Fruit fly (Drosophila melanogaster): ENCODE results near the gene CG42821.
A peak's percentile ranks its signal among the peaks of the same experiment; 100 is the strongest.

CG42821 gene

dm6 chr3R:17386168-17386819 is 26.6 kb upstream of the CG42821 start (continued):
- no peak for TF ChIP-seq CG10543 (GFP tag; optimal IDR thresholded peaks at IDR 0.05)
- peak; percentile 82 for TF ChIP-seq Blimp-1 (GFP tag; optimal IDR thresholded peaks at IDR 0.05)
- TF ChIP-seq CG17912 (GFP tag; optimal IDR thresholded peaks at IDR 0.05): no peak
- TF ChIP-seq Nf-YC (tag; optimal IDR thresholded peaks at IDR 0.05): peak; percentile 6
- peak; percentile 38 for TF ChIP-seq pum (GFP tag; optimal IDR thresholded peaks at IDR 0.05)
- peak; percentile 48 for TF ChIP-seq CG6254 (GFP tag; optimal IDR thresholded peaks at IDR 0.05)
- no peak for TF ChIP-seq Tbp (GFP tag; optimal IDR thresholded peaks at IDR 0.05)
- TF ChIP-seq ato (GFP tag; IDR thresholded peaks at IDR 0.05; ENCODE audit: partially characterized antibody): no peak
- TF ChIP-seq pfk (GFP tag; optimal IDR thresholded peaks at IDR 0.05): no peak
- no peak for TF ChIP-seq Doc3 (GFP tag; IDR thresholded peaks at IDR 0.05; ENCODE audit: partially characterized antibody)
- TF ChIP-seq MESR4 (GFP tag; optimal IDR thresholded peaks at IDR 0.05): no peak
- peak; percentile 42 for TF ChIP-seq BtbVII (GFP tag; optimal IDR thresholded peaks at IDR 0.05)
- TF ChIP-seq Ptx1 (GFP tag; IDR thresholded peaks at IDR 0.05): peak; percentile 77
- TF ChIP-seq CG8089 (GFP tag; optimal IDR thresholded peaks at IDR 0.05): peak; percentile 37
- peak; percentile 51 for TF ChIP-seq CG17802 (tag; optimal IDR thresholded peaks at IDR 0.05)
- TF ChIP-seq CG2116 (GFP tag; optimal IDR thresholded peaks at IDR 0.05): no peak
- TF ChIP-seq Doc2 (GFP tag; IDR thresholded peaks at IDR 0.05): no peak
- TF ChIP-seq Asciz (GFP tag; optimal IDR thresholded peaks at IDR 0.05): peak; percentile 76
- TF ChIP-seq CG12104 (GFP tag; optimal IDR thresholded peaks at IDR 0.05): peak; percentile 29
- peak; percentile 44 for TF ChIP-seq CG10209 (GFP tag; optimal IDR thresholded peaks at IDR 0.05)
- TF ChIP-seq Dll (GFP tag; IDR thresholded peaks at IDR 0.05; ENCODE audit: partially characterized antibody): no peak
- TF ChIP-seq CG13894 (tag; optimal IDR thresholded peaks at IDR 0.05): no peak
- peak; percentile 63; the same call in 1 of the 2 replicates for TF ChIP-seq CG32767 (GFP tag; IDR thresholded peaks at IDR 0.05)
- no peak for TF ChIP-seq CG7963 (GFP tag; IDR thresholded peaks at IDR 0.05; ENCODE audit: partially characterized antibody)
- TF ChIP-seq sna (GFP tag; IDR thresholded peaks at IDR 0.05; ENCODE audit: partially characterized antibody): no peak
- no peak for TF ChIP-seq bowl (GFP tag; IDR thresholded peaks at IDR 0.05)
- peak; percentile 69 for TF ChIP-seq CG4424 (GFP tag; optimal IDR thresholded peaks at IDR 0.05)
- TF ChIP-seq ci (GFP tag; IDR thresholded peaks at IDR 0.05): peak; percentile 92
- peak; percentile 52 for TF ChIP-seq Meics (GFP tag; optimal IDR thresholded peaks at IDR 0.05)
- TF ChIP-seq Antp (GFP tag; optimal IDR thresholded peaks at IDR 0.05): peak; percentile 55
- TF ChIP-seq CG12155 (GFP tag; optimal IDR thresholded peaks at IDR 0.05): peak; percentile 41
- TF ChIP-seq HLH4C (GFP tag; IDR thresholded peaks at IDR 0.05; ENCODE audit: partially characterized antibody): no peak
- no peak for TF ChIP-seq sima (GFP tag; optimal IDR thresholded peaks at IDR 0.05)
- TF ChIP-seq CG6175 (GFP tag; IDR thresholded peaks at IDR 0.05): no peak
- TF ChIP-seq toy (GFP tag; IDR thresholded peaks at IDR 0.05): no peak
- TF ChIP-seq E2f2 (GFP tag; IDR thresholded peaks at IDR 0.05): peak; percentile 39
- no peak for TF ChIP-seq emc (GFP tag; optimal IDR thresholded peaks at IDR 0.05)
- peak; percentile 28; the same call in 1 of the 2 replicates for TF ChIP-seq CG1024 (GFP tag; IDR thresholded peaks at IDR 0.05)
- TF ChIP-seq Bteb2 (GFP tag; optimal IDR thresholded peaks at IDR 0.05): no peak
- TF ChIP-seq CG1233 (GFP tag; optimal IDR thresholded peaks at IDR 0.05): peak; percentile 56
- TF ChIP-seq CG2712 (tag; optimal IDR thresholded peaks at IDR 0.05): peak; percentile 82
- TF ChIP-seq jumu (GFP tag; optimal IDR thresholded peaks at IDR 0.05): peak; percentile 27
- TF ChIP-seq CG5180 (GFP tag; optimal IDR thresholded peaks at IDR 0.05): peak; percentile 24
- peak; percentile 21 for TF ChIP-seq NC2α (GFP tag; optimal IDR thresholded peaks at IDR 0.05)
- peak; percentile 52 for TF ChIP-seq lilli (GFP tag; optimal IDR thresholded peaks at IDR 0.05)
- peak; percentile 35; the same call in 1 of the 2 replicates for TF ChIP-seq CG4730 (GFP tag; IDR thresholded peaks at IDR 0.05)
- TF ChIP-seq Elba2 (GFP tag; optimal IDR thresholded peaks at IDR 0.05): no peak
- TF ChIP-seq nerfin-2 (GFP tag; IDR thresholded peaks at IDR 0.05; ENCODE audit: partially characterized antibody): no peak
- TF ChIP-seq Stat92E (GFP tag; optimal IDR thresholded peaks at IDR 0.05): no peak

All from whole organism, embryonic.